Fruit fly (Drosophila melanogaster) whole organism, embryonic: ENCODE measurements around the gene kirre.
A peak's percentile ranks its signal among the peaks of the same experiment; 100 is the strongest.

Experiments used
- Atf6 ChIP-seq: fragments of 200-800 bp; sonication (Bioruptor generic); IDR thresholded peaks from 2 replicates; pipeline ENCODE4 v1.3.6; 2022; ENCODE audit warnings: missing biosample characterization, missing genetic modification characterization
- Awh ChIP-seq: fragments of 200-800 bp; sonication (Bioruptor generic); IDR thresholded peaks from 2 replicates; pipeline ENCODE4, ENCODE4 v1.3.6; 2022; ENCODE audit warnings: missing biosample characterization, missing genetic modification characterization
- Bdp1 ChIP-seq: fragments of 200-800 bp; sonication (Bioruptor generic); optimal IDR thresholded peaks from 3 replicates; lab custom pipeline; 2016; ENCODE audit warnings: missing biosample characterization, missing genetic modification characterization
- CG10431 ChIP-seq: fragments of 200-800 bp; sonication (Bioruptor generic); optimal IDR thresholded peaks from 3 replicates; lab custom pipeline; 2018; ENCODE audit warnings: missing biosample characterization, mild to moderate bottlenecking, missing genetic modification characterization
- CG10959 ChIP-seq: fragments of 200-800 bp; sonication (Bioruptor generic); IDR thresholded peaks from 2 replicates; pipeline ENCODE4 v1.3.6; 2022; ENCODE audit warnings: missing biosample characterization, missing genetic modification characterization
- CG11723 ChIP-seq: fragments of 200-800 bp; sonication (Bioruptor generic); optimal IDR thresholded peaks from 2 replicates; lab custom pipeline; 2017; ENCODE audit warnings: missing biosample characterization, mild to moderate bottlenecking, missing genetic modification characterization
- CG12071 ChIP-seq: fragments of 200-800 bp; sonication (Bioruptor generic); optimal IDR thresholded peaks from 3 replicates; lab custom pipeline; 2018; ENCODE audit warnings: missing biosample characterization, mild to moderate bottlenecking, missing genetic modification characterization
- CG14050 ChIP-seq: fragments of 200-800 bp; sonication (Bioruptor generic); IDR thresholded peaks from 3 replicates; pipeline ENCODE4 v1.3.6; 2022; ENCODE audit warnings: missing biosample characterization, missing genetic modification characterization
- CG16813 ChIP-seq: fragments of 200-800 bp; sonication (Bioruptor generic); IDR thresholded peaks from 3 replicates; pipeline ENCODE4 v1.3.6; 2022; ENCODE audit warnings: missing biosample characterization, missing genetic modification characterization; ENCODE audit not compliant: partially characterized antibody
- CG17568 ChIP-seq: fragments of 200-800 bp; sonication (Bioruptor generic); optimal IDR thresholded peaks from 2 replicates; lab custom pipeline; 2018; ENCODE audit warnings: missing biosample characterization, mild to moderate bottlenecking, missing genetic modification characterization, moderate library complexity
- CG18476 ChIP-seq: fragments of 200-800 bp; sonication (Bioruptor generic); optimal IDR thresholded peaks from 2 replicates; lab custom pipeline; 2016; ENCODE audit warnings: missing biosample characterization, mild to moderate bottlenecking, missing genetic modification characterization
- CG34224 ChIP-seq: fragments of 200-800 bp; sonication (Bioruptor generic); IDR thresholded peaks from 3 replicates; pipeline ENCODE4 v1.3.6; 2022; ENCODE audit warnings: missing biosample characterization, missing genetic modification characterization; ENCODE audit not compliant: partially characterized antibody
- CG4360 ChIP-seq: fragments of 200-800 bp; sonication (Bioruptor generic); IDR thresholded peaks from 2 replicates; pipeline ENCODE4 v1.3.6; 2022; ENCODE audit warnings: missing biosample characterization, missing genetic modification characterization
- CG6765 ChIP-seq: fragments of 200-800 bp; sonication (Bioruptor generic); optimal IDR thresholded peaks from 3 replicates; lab custom pipeline; 2017; ENCODE audit warnings: missing biosample characterization, mild to moderate bottlenecking, missing genetic modification characterization
- CG8924 ChIP-seq: fragments of 200-800 bp; optimal IDR thresholded peaks from 3 replicates; lab custom pipeline; 2019; ENCODE audit warnings: missing biosample characterization, mild to moderate bottlenecking, missing genetic modification characterization, moderate library complexity
- CG9609 ChIP-seq: fragments of 200-800 bp; sonication (Bioruptor generic); optimal IDR thresholded peaks from 3 replicates; lab custom pipeline; 2016; ENCODE audit warnings: missing biosample characterization, missing genetic modification characterization
- Dad ChIP-seq: fragments of 200-800 bp; sonication (Bioruptor generic); optimal IDR thresholded peaks from 3 replicates; lab custom pipeline; 2016; ENCODE audit warnings: missing biosample characterization, missing genetic modification characterization
- E2f2 ChIP-seq: fragments of 200-800 bp; sonication (Bioruptor generic); IDR thresholded peaks from 2 replicates; pipeline ENCODE4 v1.3.6; 2022; ENCODE audit warnings: missing biosample characterization, missing genetic modification characterization
- Elba2 ChIP-seq: fragments of 200-800 bp; sonication (Bioruptor generic); optimal IDR thresholded peaks from 3 replicates; lab custom pipeline; 2016; ENCODE audit warnings: missing biosample characterization, missing genetic modification characterization
- Ets65A ChIP-seq: fragments of 200-800 bp; sonication (Bioruptor generic); peaks from one replicate; lab custom pipeline; 2016; ENCODE audit warnings: missing biosample characterization, missing genetic modification characterization
- HmgZ ChIP-seq: fragments of 200-800 bp; sonication (Bioruptor generic); optimal IDR thresholded peaks from 2 replicates; lab custom pipeline; 2018; ENCODE audit warnings: missing biosample characterization, mild to moderate bottlenecking, missing genetic modification characterization
- Jarid2 ChIP-seq: fragments of 200-800 bp; sonication (Bioruptor generic); optimal IDR thresholded peaks from 3 replicates; lab custom pipeline; 2017; ENCODE audit warnings: mild to moderate bottlenecking, missing biosample characterization, missing genetic modification reagents, missing genetic modification characterization
- Lim3 ChIP-seq: fragments of 200-800 bp; sonication (Bioruptor generic); IDR thresholded peaks from 2 replicates; pipeline ENCODE4 v1.3.6; 2022; ENCODE audit warnings: missing biosample characterization, missing genetic modification characterization
- Lpt ChIP-seq: fragments of >200 bp; optimal IDR thresholded peaks from 2 replicates; lab custom pipeline; 2018; ENCODE audit warnings: missing biosample characterization, missing genetic modification characterization
- Med ChIP-seq: fragments of 200-800 bp; sonication (Bioruptor generic); peaks from one replicate; lab custom pipeline; 2016; ENCODE audit warnings: missing biosample characterization, missing genetic modification characterization, mild to moderate bottlenecking, inconsistent platforms, moderate library complexity
- Oaz ChIP-seq: fragments of 200-800 bp; sonication (Bioruptor generic); IDR thresholded peaks from 2 replicates; pipeline ENCODE4 v1.3.6; 2022; ENCODE audit warnings: missing biosample characterization, missing genetic modification characterization
- Trl ChIP-seq, 3 experiments: fragments of >200 bp in 2 of 3; fragments of 200-800 bp in 1 of 3; sonication (Bioruptor generic) in 1 of 3; optimal IDR thresholded peaks; 2 replicates in 1 of 3; 3 replicates in 2 of 3; lab custom pipeline; 2016 to 2017; ENCODE audit warnings: missing biosample characterization in 1 of 3, missing genetic modification characterization in 1 of 3
- bcd ChIP-seq: fragments of 200-800 bp; sonication (Bioruptor generic); optimal IDR thresholded peaks from 2 replicates; lab custom pipeline; 2017; ENCODE audit warnings: missing biosample characterization, mild to moderate bottlenecking, missing genetic modification characterization
- bigmax ChIP-seq: fragments of 200-800 bp; sonication (Bioruptor generic); optimal IDR thresholded peaks from 2 replicates; lab custom pipeline; 2018; ENCODE audit warnings: missing biosample characterization, mild to moderate bottlenecking, missing genetic modification characterization
- bsh ChIP-seq, 2 experiments: fragments of 200-800 bp; sonication (Bioruptor generic); optimal IDR thresholded peaks; 2 replicates each; lab custom pipeline; 2017 to 2018; ENCODE audit warnings: mild to moderate bottlenecking in 2 of 2, missing biosample characterization in 2 of 2, missing genetic modification characterization in 2 of 2, moderate library complexity in 1 of 2
- cg ChIP-seq: fragments of 200-800 bp; sonication (Bioruptor generic); optimal IDR thresholded peaks from 3 replicates; lab custom pipeline; 2019; ENCODE audit warnings: missing biosample characterization, mild to moderate bottlenecking, missing genetic modification characterization, moderate library complexity
- ci ChIP-seq: fragments of 200-800 bp; sonication (Bioruptor generic); IDR thresholded peaks from 3 replicates; pipeline ENCODE4 v1.3.6; 2022; ENCODE audit warnings: missing biosample characterization, missing genetic modification characterization
- croc ChIP-seq: fragments of 200-800 bp; sonication (Bioruptor generic); conservative IDR thresholded peaks from 3 replicates; pipeline ENCODE4 v1.3.6; 2022; ENCODE audit warnings: missing biosample characterization, missing genetic modification characterization
- crp ChIP-seq, 2 experiments: fragments of 200-800 bp; sonication (Bioruptor generic); optimal IDR thresholded peaks; 2 replicates in 1 of 2; 3 replicates in 1 of 2; lab custom pipeline; 2017; ENCODE audit warnings: missing biosample characterization in 2 of 2, missing genetic modification characterization in 2 of 2, mild to moderate bottlenecking in 1 of 2, moderate library complexity in 1 of 2
- ftz-f1 ChIP-seq: fragments of 200-800 bp; sonication (Bioruptor generic); optimal IDR thresholded peaks from 2 replicates; lab custom pipeline; 2016; ENCODE audit warnings: missing biosample characterization, missing genetic modification characterization
- fu2 ChIP-seq: fragments of 200-800 bp; sonication (Bioruptor generic); optimal IDR thresholded peaks from 2 replicates; lab custom pipeline; 2016; ENCODE audit warnings: missing biosample characterization, missing genetic modification characterization
- inv ChIP-seq: fragments of 200-800 bp; sonication (Bioruptor generic); IDR thresholded peaks from 2 replicates; pipeline ENCODE4 v1.3.6; 2022; ENCODE audit warnings: missing biosample characterization, missing genetic modification characterization; ENCODE audit not compliant: partially characterized antibody
- knrl ChIP-seq: fragments of 200-800 bp; sonication (Bioruptor generic); IDR thresholded peaks from 3 replicates; pipeline ENCODE4 v1.3.6; 2022; ENCODE audit warnings: missing biosample characterization, missing genetic modification characterization; ENCODE audit not compliant: partially characterized antibody
- lov ChIP-seq, 2 experiments: fragments of 200-800 bp in 1 of 2; fragments of >200 bp in 1 of 2; sonication (Bioruptor generic) in 1 of 2; IDR thresholded peaks in 1 of 2; optimal IDR thresholded peaks in 1 of 2; 2 replicates in 1 of 2; 3 replicates in 1 of 2; pipeline versions ENCODE4 v1.3.6 to Lab custom; 2017 to 2022; ENCODE audit warnings: missing biosample characterization in 1 of 2, missing genetic modification characterization in 1 of 2
- mirr ChIP-seq: fragments of 200-800 bp; sonication (Bioruptor generic); optimal IDR thresholded peaks from 3 replicates; lab custom pipeline; 2018; ENCODE audit warnings: missing biosample characterization, mild to moderate bottlenecking, missing genetic modification characterization
- repo ChIP-seq: fragments of 200-800 bp; sonication (Bioruptor generic); optimal IDR thresholded peaks from 2 replicates; lab custom pipeline; 2016; ENCODE audit warnings: missing biosample characterization, missing genetic modification characterization
- seq ChIP-seq: fragments of 200-800 bp; sonication (Bioruptor generic); IDR thresholded peaks from 2 replicates; pipeline ENCODE4 v1.3.6; 2022; ENCODE audit warnings: missing biosample characterization, missing genetic modification characterization
- shn ChIP-seq: fragments of 200-800 bp; sonication (Bioruptor generic); optimal IDR thresholded peaks from 3 replicates; lab custom pipeline; 2016; ENCODE audit warnings: missing biosample characterization, missing genetic modification characterization
- sug ChIP-seq: fragments of 200-800 bp; optimal IDR thresholded peaks from 2 replicates; lab custom pipeline; 2019; ENCODE audit warnings: missing biosample characterization, mild to moderate bottlenecking, missing genetic modification characterization, moderate library complexity
- twi ChIP-seq: fragments of 200-800 bp; optimal IDR thresholded peaks from 2 replicates; lab custom pipeline; 2019; ENCODE audit warnings: missing biosample characterization, mild to moderate bottlenecking, missing genetic modification characterization, moderate library complexity
- tx ChIP-seq: fragments of 200-800 bp; sonication (Bioruptor generic); optimal IDR thresholded peaks from 2 replicates; lab custom pipeline; 2016; ENCODE audit warnings: missing biosample characterization, missing genetic modification characterization
- unpg ChIP-seq: fragments of 200-800 bp; sonication (Bioruptor generic); optimal IDR thresholded peaks from 3 replicates; lab custom pipeline; 2018; ENCODE audit warnings: missing biosample characterization, mild to moderate bottlenecking, missing genetic modification characterization, moderate library complexity
- wek ChIP-seq: fragments of 200-800 bp; sonication (Bioruptor generic); optimal IDR thresholded peaks from 3 replicates; lab custom pipeline; 2018; ENCODE audit warnings: missing biosample characterization, mild to moderate bottlenecking, missing genetic modification characterization, moderate library complexity
- yki ChIP-seq: fragments of >200 bp; optimal IDR thresholded peaks from 3 replicates; lab custom pipeline; 2018

Gene kirre

DNA sequence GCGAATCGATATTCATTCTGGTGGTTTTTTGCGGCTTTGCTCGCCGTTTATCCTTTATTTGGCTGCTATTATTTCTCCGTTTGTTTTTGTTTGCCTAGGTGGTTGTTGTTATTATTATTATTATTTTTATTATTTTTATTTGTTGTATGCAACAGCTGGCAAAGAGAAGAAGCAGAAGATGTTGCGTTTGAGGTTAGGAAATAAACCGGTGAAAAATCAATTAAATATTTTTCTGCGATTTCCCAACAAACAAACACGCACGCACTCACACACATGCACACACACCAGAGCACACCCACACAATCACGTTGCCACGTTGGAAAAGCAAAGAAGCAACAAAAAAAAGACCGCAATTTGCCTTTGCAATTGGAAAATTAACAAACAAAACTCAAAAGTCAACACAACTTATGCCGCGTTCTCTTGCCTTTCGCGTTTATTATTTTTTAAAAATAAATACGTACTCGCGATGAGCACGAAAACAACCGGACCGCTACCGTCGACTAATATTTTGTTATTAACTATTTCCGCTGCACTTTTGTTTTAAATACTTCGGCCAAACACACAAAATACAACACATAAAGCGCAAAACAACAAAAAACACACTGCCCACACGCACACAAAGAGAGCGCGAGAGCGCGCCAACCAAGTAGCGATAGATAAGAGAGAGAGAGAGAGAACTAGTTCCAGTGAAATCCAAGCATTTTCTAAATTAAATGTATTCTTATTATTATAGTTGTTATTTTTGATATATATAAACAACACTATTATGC, 49.3 kb downstream of the kirre start (continued):
- TF ChIP-seq Atf6 = no peak
- TF ChIP-seq Med = peak; percentile 58
- no peak for TF ChIP-seq CG6765 (GFP tag; lab: Kevin White, UChicago)
- TF ChIP-seq yki = peak; percentile 47
- TF ChIP-seq cg (GFP tag; lab: Kevin White, UChicago) = peak; percentile 70
- no peak for TF ChIP-seq seq (GFP tag; lab: Robert Waterston, UW)
- TF ChIP-seq Oaz (GFP tag; lab: Robert Waterston, UW) = no peak
- TF ChIP-seq knrl (GFP tag; lab: Robert Waterston, UW) = no peak
- no peak for TF ChIP-seq Dad
- TF ChIP-seq CG17568 = peak; percentile 8
- TF ChIP-seq CG10959 (GFP tag; lab: Robert Waterston, UW) = no peak
- TF ChIP-seq bcd = no peak
- no peak for TF ChIP-seq E2f2
- peak; percentile 91 to 92 for TF ChIP-seq Trl (optimal IDR thresholded peaks at IDR 0.05; lab: Kevin White, UChicago)
- no peak for TF ChIP-seq Trl (GFP tag; optimal IDR thresholded peaks at IDR 0.05; lab: Kevin White, UChicago)
- peak; percentile 16 for TF ChIP-seq CG11723
- TF ChIP-seq lov (optimal IDR thresholded peaks at IDR 0.05; lab: Kevin White, UChicago) = no peak
- TF ChIP-seq lov (GFP tag; IDR thresholded peaks at IDR 0.05; lab: Robert Waterston, UW) = no peak
- TF ChIP-seq fu2 (GFP tag; lab: Kevin White, UChicago) = no peak
- no peak for TF ChIP-seq Lim3
- no peak for TF ChIP-seq CG18476 (GFP tag; lab: Kevin White, UChicago)
- no peak for TF ChIP-seq Awh (GFP tag; lab: Robert Waterston, UW)
- no peak for TF ChIP-seq mirr
- TF ChIP-seq CG9609 (GFP tag; lab: Kevin White, UChicago) = no peak
- no peak for TF ChIP-seq ci (GFP tag; lab: Robert Waterston, UW)
- no peak for TF ChIP-seq CG16813 (GFP tag; lab: Robert Waterston, UW)
- TF ChIP-seq repo (GFP tag; lab: Kevin White, UChicago) = no peak
- no peak for TF ChIP-seq HmgZ (tag; lab: Kevin White, UChicago)
- TF ChIP-seq croc (GFP tag; lab: Robert Waterston, UW) = no peak
- no peak for TF ChIP-seq ftz-f1
- TF ChIP-seq bsh (GFP tag; optimal IDR thresholded peaks at IDR 0.05; lab: Kevin White, UChicago) = no peak
- no peak for TF ChIP-seq Elba2 (GFP tag; lab: Kevin White, UChicago)
- no peak for TF ChIP-seq CG12071 (GFP tag; lab: Kevin White, UChicago)
- no peak for TF ChIP-seq inv
- TF ChIP-seq shn (GFP tag; lab: Kevin White, UChicago) = no peak
- no peak for TF ChIP-seq Lpt (GFP tag; lab: Kevin White, UChicago)
- no peak for TF ChIP-seq wek (GFP tag; lab: Kevin White, UChicago)
- TF ChIP-seq Ets65A = peak; percentile 19
- peak; percentile 51; the same call in 1 of the 2 replicates for TF ChIP-seq CG4360 (GFP tag; lab: Robert Waterston, UW)
- peak; percentile 3 for TF ChIP-seq Jarid2 (GFP tag; lab: Kevin White, UChicago)
- TF ChIP-seq unpg (GFP tag; lab: Kevin White, UChicago) = no peak
- TF ChIP-seq CG8924 (tag; lab: Kevin White, UChicago) = peak; percentile 60
- no peak for TF ChIP-seq CG34224 (GFP tag; lab: Robert Waterston, UW)
- no peak for TF ChIP-seq crp (GFP tag; optimal IDR thresholded peaks at IDR 0.05; lab: Kevin White, UChicago)
- TF ChIP-seq CG10431 (GFP tag; lab: Kevin White, UChicago) = no peak
- TF ChIP-seq twi (tag; lab: Kevin White, UChicago) = no peak
- no peak for TF ChIP-seq tx
- TF ChIP-seq Bdp1 = no peak
- TF ChIP-seq bigmax (GFP tag; lab: Kevin White, UChicago) = peak; percentile 85
- no peak for TF ChIP-seq sug (tag; lab: Kevin White, UChicago)
- TF ChIP-seq CG14050 (GFP tag; lab: Robert Waterston, UW) = no peak
